Worm (Caenorhabditis elegans): Measurements from ENCODE around the gene tag-234.
A peak's percentile ranks its signal among the peaks of the same experiment; 100 is the strongest.

Gene tag-234

DNA sequence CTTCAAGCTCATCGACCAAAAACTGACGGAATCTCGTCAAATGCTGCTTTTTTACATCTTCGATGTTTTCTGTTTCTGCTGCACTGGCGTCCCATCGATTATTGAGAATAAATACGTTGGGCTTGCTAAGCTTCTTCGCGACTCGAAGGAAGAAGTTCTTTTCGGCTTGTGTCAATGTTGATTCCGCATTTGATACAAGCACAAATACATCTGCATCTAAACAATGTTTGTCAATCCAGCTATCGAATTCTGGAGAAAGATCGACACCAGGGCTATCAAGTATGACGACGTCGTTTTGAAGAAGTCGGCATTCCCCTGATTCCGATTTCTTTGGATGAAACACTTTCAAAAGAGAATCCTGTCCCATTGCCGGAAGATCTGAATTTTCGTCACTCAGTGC, 28.8 kb upstream of the tag-234 start:
- TF ChIP-seq unc-120 (tag; optimal IDR thresholded peaks at IDR 0.05; ENCODE audit: poor library complexity, severe bottlenecking) (no peak), elt-3 (tag; optimal IDR thresholded peaks at IDR 0.05) (no peak), ham-2 (GFP tag; optimal IDR thresholded peaks at IDR 0.05) (no peak), unc-62 (GFP tag; optimal IDR thresholded peaks at IDR 0.05) (no peak), pha-4 (tag; optimal IDR thresholded peaks at IDR 0.05) (no peak), ceh-83 (GFP tag; optimal IDR thresholded peaks at IDR 0.05) (no peak), mep-1 (tag; optimal IDR thresholded peaks at IDR 0.05) (no peak), tbx-8 (GFP tag; optimal IDR thresholded peaks at IDR 0.05) (no peak), mab-5 (tag; optimal IDR thresholded peaks at IDR 0.05) (no peak), lsy-2 (tag; optimal IDR thresholded peaks at IDR 0.05) (no peak)

DNA sequence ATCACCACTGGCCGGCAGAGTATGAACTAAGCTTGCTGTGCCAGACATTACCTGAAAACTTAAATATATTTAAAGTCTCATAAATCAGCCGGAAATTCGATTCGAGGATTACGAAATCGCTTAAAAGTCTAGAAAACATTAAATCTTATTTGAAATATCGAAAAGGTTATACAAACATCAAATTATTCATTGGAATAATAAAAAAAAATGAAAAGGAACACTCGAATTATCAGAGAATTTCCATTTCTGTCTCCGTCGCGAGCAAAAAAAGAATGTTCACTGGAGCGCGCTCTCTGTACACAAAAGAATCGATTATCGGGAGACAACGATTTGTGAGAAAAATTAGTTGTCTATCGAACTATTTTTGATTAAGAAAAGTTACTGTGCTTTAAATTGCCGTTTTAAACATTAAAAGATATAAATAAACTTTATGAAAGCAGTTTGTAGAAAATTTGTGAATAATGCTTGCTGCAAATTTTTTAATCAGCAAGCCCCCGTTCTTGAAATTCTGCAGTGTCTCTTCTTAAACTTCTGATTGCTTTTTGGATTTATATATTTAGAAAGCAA, 27.8 kb upstream of the tag-234 start, which contains the start of gene fzo-1:
Gene fzo-1, minus strand, starts transcription at position 51 of the 567 bp plus-strand sequence.
- TF ChIP-seq blmp-1 (tag; optimal IDR thresholded peaks at IDR 0.05), result no peak
- TF ChIP-seq nhr-2 (tag; optimal IDR thresholded peaks at IDR 0.05), result no peak
- no peak for TF ChIP-seq lin-13 (tag; optimal IDR thresholded peaks at IDR 0.05)
- TF ChIP-seq nhr-12 (tag; optimal IDR thresholded peaks at IDR 0.05), result no peak
- TF ChIP-seq sem-2 (GFP tag; optimal IDR thresholded peaks at IDR 0.05), result no peak
- TF ChIP-seq mep-1 (tag; optimal IDR thresholded peaks at IDR 0.05), result no peak
- no peak for TF ChIP-seq nhr-76 (tag; optimal IDR thresholded peaks at IDR 0.05)
- TF ChIP-seq lsy-2 (tag; optimal IDR thresholded peaks at IDR 0.05), result peak; percentile 32
- peak; percentile 82 for TF ChIP-seq ces-1 (GFP tag; optimal IDR thresholded peaks at IDR 0.05)
- no peak for TF ChIP-seq ceh-43 (GFP tag; optimal IDR thresholded peaks at IDR 0.05)
- no peak for TF ChIP-seq elt-1 (tag; optimal IDR thresholded peaks at IDR 0.05; ENCODE audit: borderline replicate concordance, insufficient read depth)
- no peak for TF ChIP-seq unc-39 (tag; optimal IDR thresholded peaks at IDR 0.05)
- no peak for TF ChIP-seq nhr-28 (tag; optimal IDR thresholded peaks at IDR 0.05)
- peak; percentile 34 for TF ChIP-seq unc-120 (tag; optimal IDR thresholded peaks at IDR 0.05; ENCODE audit: poor library complexity, severe bottlenecking)
- TF ChIP-seq lin-32 (GFP tag; optimal IDR thresholded peaks at IDR 0.05), result no peak
- TF ChIP-seq drap-1 (GFP tag; optimal IDR thresholded peaks at IDR 0.05), result no peak
- TF ChIP-seq bed-3 (GFP tag; optimal IDR thresholded peaks at IDR 0.05), result peak; percentile 19
- TF ChIP-seq ham-2 (GFP tag; optimal IDR thresholded peaks at IDR 0.05), result no peak
- TF ChIP-seq mab-5 (tag; optimal IDR thresholded peaks at IDR 0.05), result no peak
- no peak for TF ChIP-seq unc-62 (GFP tag; optimal IDR thresholded peaks at IDR 0.05)
- no peak for TF ChIP-seq mls-2 (tag; optimal IDR thresholded peaks at IDR 0.05)
- TF ChIP-seq hlh-1 (tag; optimal IDR thresholded peaks at IDR 0.05), result no peak
- no peak for TF ChIP-seq M03D4.4 (tag; optimal IDR thresholded peaks at IDR 0.05)
- no peak for TF ChIP-seq snpc-4 (tag; optimal IDR thresholded peaks at IDR 0.05)
- TF ChIP-seq nhr-237 (tag; optimal IDR thresholded peaks at IDR 0.05), result peak; percentile 38
- TF ChIP-seq cnd-1 (tag; optimal IDR thresholded peaks at IDR 0.05), result peak; percentile 32
- no peak for TF ChIP-seq ztf-11 (tag; optimal IDR thresholded peaks at IDR 0.05)
- TF ChIP-seq ceh-39 (tag; optimal IDR thresholded peaks at IDR 0.05), result peak; percentile 20
- no peak for TF ChIP-seq zip-8 (tag; optimal IDR thresholded peaks at IDR 0.05)
- TF ChIP-seq tbx-8 (GFP tag; optimal IDR thresholded peaks at IDR 0.05), result no peak
- peak; percentile 59 for TF ChIP-seq ceh-83 (GFP tag; optimal IDR thresholded peaks at IDR 0.05)
- no peak for TF ChIP-seq elt-3 (tag; optimal IDR thresholded peaks at IDR 0.05)
- no peak for TF ChIP-seq pha-4 (tag; optimal IDR thresholded peaks at IDR 0.05)
- TF ChIP-seq sptf-1 (tag; optimal IDR thresholded peaks at IDR 0.05), result no peak
- TF ChIP-seq flh-1 (GFP tag; optimal IDR thresholded peaks at IDR 0.05), result no peak

DNA sequence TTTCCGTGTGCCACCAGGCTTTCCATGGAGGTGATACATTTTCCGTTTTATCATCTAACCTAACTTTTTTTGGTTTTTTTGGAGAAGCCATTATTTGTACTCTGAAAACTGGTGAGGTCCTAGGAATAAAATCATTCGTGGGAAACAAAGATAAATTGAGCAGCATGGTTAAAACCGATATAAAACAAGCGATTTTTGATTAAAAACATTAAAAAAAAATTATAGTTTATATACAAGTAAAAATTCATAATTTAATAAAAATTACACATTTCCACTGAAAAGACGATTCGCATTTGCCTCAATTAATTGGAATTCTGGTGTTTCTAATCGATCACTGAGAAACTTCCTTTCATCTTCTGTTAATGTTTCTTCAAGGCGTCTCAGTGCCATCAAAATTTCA, 25.5 kb upstream of the tag-234 start, which contains the start of gene ZK1248.15:
Gene ZK1248.15, minus strand, starts transcription at position 101 of the 400 bp plus-strand sequence.
- TF ChIP-seq unc-39 (tag; optimal IDR thresholded peaks at IDR 0.05), result no peak
- TF ChIP-seq snpc-4 (tag; optimal IDR thresholded peaks at IDR 0.05), result no peak
- no peak for TF ChIP-seq ces-1 (GFP tag; optimal IDR thresholded peaks at IDR 0.05)
- no peak for TF ChIP-seq ceh-39 (tag; optimal IDR thresholded peaks at IDR 0.05)
- TF ChIP-seq nhr-76 (tag; optimal IDR thresholded peaks at IDR 0.05), result no peak
- TF ChIP-seq blmp-1 (tag; optimal IDR thresholded peaks at IDR 0.05), result no peak
- no peak for TF ChIP-seq sem-2 (GFP tag; optimal IDR thresholded peaks at IDR 0.05)
- TF ChIP-seq zip-8 (tag; optimal IDR thresholded peaks at IDR 0.05), result no peak
- TF ChIP-seq mab-5 (tag; optimal IDR thresholded peaks at IDR 0.05), result no peak
- TF ChIP-seq pha-4 (tag; optimal IDR thresholded peaks at IDR 0.05), result no peak
- no peak for TF ChIP-seq drap-1 (GFP tag; optimal IDR thresholded peaks at IDR 0.05)
- TF ChIP-seq nhr-2 (tag; optimal IDR thresholded peaks at IDR 0.05), result no peak
- no peak for TF ChIP-seq tbx-8 (GFP tag; optimal IDR thresholded peaks at IDR 0.05)
- TF ChIP-seq flh-1 (GFP tag; optimal IDR thresholded peaks at IDR 0.05), result no peak
- no peak for TF ChIP-seq cnd-1 (tag; optimal IDR thresholded peaks at IDR 0.05)
- TF ChIP-seq unc-120 (tag; optimal IDR thresholded peaks at IDR 0.05; ENCODE audit: poor library complexity, severe bottlenecking), result no peak
- TF ChIP-seq ztf-11 (tag; optimal IDR thresholded peaks at IDR 0.05), result no peak
- TF ChIP-seq mls-2 (tag; optimal IDR thresholded peaks at IDR 0.05), result no peak

All from whole organism, mixed stage, embryonic.